Worm (Caenorhabditis elegans) whole organism, L4/young adult: Measurements from ENCODE around the gene Y110A2AL.1.

Source experiments
- W03F9.2 ChIP-seq: fragments of 150-350 bp; optimal IDR thresholded peaks from 2 replicates; lab custom pipeline; 2014; ENCODE audit warnings: missing biosample characterization, missing genetic modification characterization
- dao-5 ChIP-seq: sonication (generic microtip); optimal IDR thresholded peaks from 2 replicates; lab custom pipeline; 2016; ENCODE audit warnings: missing genotype, missing genetic modification characterization, moderate library complexity, missing compliant biosample characterization
- him-1 ChIP-seq: sonication (generic microtip); optimal IDR thresholded peaks from 2 replicates; lab custom pipeline; 2016; ENCODE audit warnings: missing genotype, missing genetic modification reagents, missing genetic modification characterization, missing compliant biosample characterization

The Y110A2AL.1 gene

ce11 chrII:2867701-2868100 lies 7.2 kb upstream of the Y110A2AL.1 start, which contains the start of gene Y110A2AL.2:
TSS of gene Y110A2AL.2 (plus strand) at chrII:2868001.
- TF ChIP-seq dao-5 (tag; lab: Kevin White, UChicago): no peak
- no peak for TF ChIP-seq him-1
- no peak for TF ChIP-seq W03F9.2

- TF ChIP-seq dao-5 (tag; lab: Kevin White, UChicago) (no peak), him-1 (no peak), W03F9.2 (no peak)
Observed at ce11 chrII:2871816-2872215, 3.1 kb upstream of the Y110A2AL.1 start, which contains the start of gene Y110A2AL.10. TSS of gene Y110A2AL.10 (minus strand) at chrII:2871916.

ce11 chrII:2878909-2879308 lies 4.0 kb downstream of the Y110A2AL.1 start:
- no peak for TF ChIP-seq W03F9.2
- no peak for TF ChIP-seq him-1
- TF ChIP-seq dao-5 (tag; lab: Kevin White, UChicago): no peak

- TF ChIP-seq him-1: no peak
- no peak for TF ChIP-seq dao-5 (tag; lab: Kevin White, UChicago)
- TF ChIP-seq W03F9.2: no peak
Observed at ce11 chrII:2881088-2881487, 6.2 kb downstream of the Y110A2AL.1 start.

- TF ChIP-seq him-1: no peak
- TF ChIP-seq dao-5 (tag; lab: Kevin White, UChicago): no peak
- no peak for TF ChIP-seq W03F9.2
Observed at ce11 chrII:2884810-2885209, 9.9 kb downstream of the Y110A2AL.1 start, which contains the start of gene pigw-1. TSS of gene pigw-1 (minus strand) at chrII:2884910.

ce11 chrII:2885518-2886449 lies 10.9 kb downstream of the Y110A2AL.1 start:
- TF ChIP-seq dao-5 (tag; lab: Kevin White, UChicago) (no peak), W03F9.2 (no peak), him-1 (no peak)

- TF ChIP-seq dao-5 (tag; lab: Kevin White, UChicago) (no peak), W03F9.2 (peak; percentile 71), him-1 (peak; percentile 55)
Observed at ce11 chrII:2888957-2889630, 14.2 kb downstream of the Y110A2AL.1 start, which contains the start of gene pinn-1. TSS of gene pinn-1 (minus strand) at chrII:2889007.

- no peak for TF ChIP-seq him-1
- TF ChIP-seq dao-5 (tag; lab: Kevin White, UChicago): no peak
- TF ChIP-seq W03F9.2: no peak
Observed at ce11 chrII:2894295-2894694, 19.4 kb downstream of the Y110A2AL.1 start, which contains the start of gene sqv-2. TSS of gene sqv-2 (minus strand) at chrII:2894395.

- TF ChIP-seq him-1 (no peak), W03F9.2 (no peak), dao-5 (tag; lab: Kevin White, UChicago) (no peak)
Observed at ce11 chrII:2900248-2900647, 25.3 kb downstream of the Y110A2AL.1 start, which contains the start of gene ubc-26. TSS of gene ubc-26 (minus strand) at chrII:2900348.

ce11 chrII:2901158-2901557 lies 26.3 kb downstream of the Y110A2AL.1 start:
- TF ChIP-seq dao-5 (tag; lab: Kevin White, UChicago): no peak
- no peak for TF ChIP-seq W03F9.2
- TF ChIP-seq him-1: no peak

ce11 chrII:2903748-2904147 lies 28.8 kb downstream of the Y110A2AL.1 start:
- TF ChIP-seq him-1: no peak

- TF ChIP-seq dao-5 (tag; lab: Kevin White, UChicago) (no peak), him-1 (no peak), W03F9.2 (no peak)
Observed at ce11 chrII:2913505-2913904, 38.6 kb downstream of the Y110A2AL.1 start, which contains the start of gene ubc-15. TSS of gene ubc-15 (minus strand) at chrII:2913605.

ce11 chrII:2919074-2919857 lies 44.4 kb downstream of the Y110A2AL.1 start, which contains the start of the genes ncap-1 and Y110A2AR.1:
TSS of gene ncap-1 (minus strand) at chrII:2919314.
TSS of gene Y110A2AR.1 (plus strand) at chrII:2919710.
- TF ChIP-seq him-1: no peak
- peak; percentile 36 for TF ChIP-seq W03F9.2

- TF ChIP-seq dao-5 (tag; lab: Kevin White, UChicago) (no peak), him-1 (no peak), W03F9.2 (no peak)
Observed at ce11 chrII:2920234-2920633, 45.3 kb downstream of the Y110A2AL.1 start.
